Worm (Caenorhabditis elegans): ENCODE measurements around the gene F52G3.1.

DNA sequence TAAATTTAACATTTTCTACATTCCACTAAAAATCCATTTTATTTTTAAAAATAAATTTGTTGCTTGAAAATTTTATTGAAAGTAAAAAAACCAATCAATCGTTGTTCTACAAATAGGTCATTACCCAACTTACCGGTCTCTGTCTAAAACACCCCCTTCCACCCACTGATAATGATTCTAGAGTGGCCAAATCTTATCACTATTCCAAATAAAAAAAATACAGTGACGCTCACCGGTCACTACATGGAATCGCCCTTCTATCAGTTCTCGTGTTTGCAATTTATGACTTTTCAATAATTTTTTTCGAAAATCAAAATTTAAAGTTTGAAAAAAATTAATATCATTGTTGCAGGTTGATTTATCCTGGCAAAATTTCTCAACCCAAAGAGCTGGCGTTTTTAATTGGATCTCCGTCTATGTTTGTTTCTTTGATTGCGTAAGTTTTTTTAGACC lies at the start of gene F52G3.1, which contains the start of gene F52G3.7:
- TF ChIP-seq atf-7 (tag; optimal IDR thresholded peaks at IDR 0.05) (no peak), athp-1 (tag; optimal IDR thresholded peaks at IDR 0.05) (no peak), lin-35 (GFP tag; optimal IDR thresholded peaks at IDR 0.05) (no peak), dox-1 (GFP tag; IDR thresholded peaks at IDR 0.05) (no peak), pha-4 (tag; optimal IDR thresholded peaks at IDR 0.05) (no peak), hlh-12 (tag; optimal IDR thresholded peaks at IDR 0.05) (no peak), attf-6 (GFP tag; IDR thresholded peaks at IDR 0.05) (no peak), ceh-100 (GFP tag; IDR thresholded peaks at IDR 0.05) (no peak), cebp-2 (GFP tag; IDR thresholded peaks at IDR 0.05) (no peak), nhr-80 (tag; optimal IDR thresholded peaks at IDR 0.05) (peak; percentile 41), lir-1 (GFP tag; conservative IDR thresholded peaks at IDR 0.05) (no peak), Y79H2A.3 (GFP tag; conservative IDR thresholded peaks at IDR 0.05) (no peak)

Data from whole organism, young adult.